Fruit fly (Drosophila melanogaster): ENCODE results near the gene gammaSnap2.

Gene gammaSnap2

dm6 chr3R:10150555-10150954 lies 29.4 kb upstream of the gammaSnap2 start (continued):
- TF ChIP-seq hth (optimal IDR thresholded peaks at IDR 0.05) = no peak
- TF ChIP-seq Hsf (GFP tag; optimal IDR thresholded peaks at IDR 0.05) = no peak
- no peak for TF ChIP-seq Ssrp (tag; optimal IDR thresholded peaks at IDR 0.05)
- TF ChIP-seq CG17359 (tag; optimal IDR thresholded peaks at IDR 0.05) = peak; percentile 44
- TF ChIP-seq Dip2 (GFP tag; IDR thresholded peaks at IDR 0.05) = no peak
- 0 out of 3 replicates have a peak, but pooled peaks have one; percentile 43 for TF ChIP-seq sr (GFP tag; IDR thresholded peaks at IDR 0.05)
- TF ChIP-seq HmgZ (tag; optimal IDR thresholded peaks at IDR 0.05) = no peak
- no peak for TF ChIP-seq CG30020 (tag; optimal IDR thresholded peaks at IDR 0.05)
- no peak for TF ChIP-seq tgo (GFP tag; IDR thresholded peaks at IDR 0.05)
- no peak for TF ChIP-seq CG6765 (GFP tag; optimal IDR thresholded peaks at IDR 0.05)
- TF ChIP-seq HmgD (GFP tag; optimal IDR thresholded peaks at IDR 0.05) = no peak
- TF ChIP-seq Hmx (GFP tag; optimal IDR thresholded peaks at IDR 0.05) = no peak
- TF ChIP-seq Ravus (GFP tag; IDR thresholded peaks at IDR 0.05) = no peak
- TF ChIP-seq Ets65A (GFP tag) = peak; percentile 86
- no peak for TF ChIP-seq CG9817 (tag; optimal IDR thresholded peaks at IDR 0.05)
- TF ChIP-seq Six4 (GFP tag; optimal IDR thresholded peaks at IDR 0.05) = no peak
- no peak for TF ChIP-seq nerfin-2 (GFP tag; IDR thresholded peaks at IDR 0.05; ENCODE audit: partially characterized antibody)
- peak; percentile 37; the same call in 1 of the 2 replicates for TF ChIP-seq seq (GFP tag; IDR thresholded peaks at IDR 0.05)
- no peak for TF ChIP-seq CG14860 (GFP tag; IDR thresholded peaks at IDR 0.05; ENCODE audit: partially characterized antibody)
- no peak for TF ChIP-seq ken (GFP tag; IDR thresholded peaks at IDR 0.05)
- TF ChIP-seq CG12391 (tag; optimal IDR thresholded peaks at IDR 0.05) = no peak
- no peak for TF ChIP-seq CG15479 (GFP tag; optimal IDR thresholded peaks at IDR 0.05)
- no peak for TF ChIP-seq Fer3 (tag; optimal IDR thresholded peaks at IDR 0.05)
- TF ChIP-seq Ada2b (GFP tag; IDR thresholded peaks at IDR 0.05) = no peak
- no peak for TF ChIP-seq CG8281 (tag; optimal IDR thresholded peaks at IDR 0.05)
- TF ChIP-seq CG5180 (GFP tag; optimal IDR thresholded peaks at IDR 0.05) = peak; percentile 20
- TF ChIP-seq CG6813 (GFP tag; optimal IDR thresholded peaks at IDR 0.05) = no peak

dm6 chr3R:10149667-10150398 lies 28.6 kb upstream of the gammaSnap2 start:
- TF ChIP-seq CG4360 (GFP tag; IDR thresholded peaks at IDR 0.05) = no peak
- no peak for TF ChIP-seq vnd (GFP tag; IDR thresholded peaks at IDR 0.05; ENCODE audit: partially characterized antibody)
- TF ChIP-seq danr (GFP tag; IDR thresholded peaks at IDR 0.05) = no peak
- TF ChIP-seq CG9817 (tag; optimal IDR thresholded peaks at IDR 0.05) = no peak
- TF ChIP-seq lab (GFP tag; optimal IDR thresholded peaks at IDR 0.05) = no peak
- TF ChIP-seq CG1602 (GFP tag; optimal IDR thresholded peaks at IDR 0.05) = no peak
- TF ChIP-seq ems (GFP tag; optimal IDR thresholded peaks at IDR 0.05) = no peak
- TF ChIP-seq Pdp1 (GFP tag; optimal IDR thresholded peaks at IDR 0.05) = peak in 1 of 2 experiments; percentile 49
- peak; percentile 21; the same call in 1 of the 3 replicates for TF ChIP-seq CG17361 (GFP tag; IDR thresholded peaks at IDR 0.05)
- no peak for TF ChIP-seq Bteb2 (GFP tag; optimal IDR thresholded peaks at IDR 0.05)
- no peak for TF ChIP-seq crp (GFP tag; optimal IDR thresholded peaks at IDR 0.05)
- TF ChIP-seq Oaz (GFP tag; IDR thresholded peaks at IDR 0.05) = no peak
- TF ChIP-seq ken (GFP tag; IDR thresholded peaks at IDR 0.05) = no peak
- TF ChIP-seq Dp (GFP tag; optimal IDR thresholded peaks at IDR 0.05) = no peak
- peak; percentile 98 for TF ChIP-seq Blimp-1 (GFP tag; optimal IDR thresholded peaks at IDR 0.05)
- TF ChIP-seq CG17359 (tag; optimal IDR thresholded peaks at IDR 0.05) = peak; percentile 21
- TF ChIP-seq jigr1 (GFP tag; IDR thresholded peaks at IDR 0.05) = no peak
- TF ChIP-seq ranshi (GFP tag; IDR thresholded peaks at IDR 0.05) = no peak
- no peak for TF ChIP-seq Dip2 (GFP tag; IDR thresholded peaks at IDR 0.05)
- TF ChIP-seq chm (GFP tag; IDR thresholded peaks at IDR 0.05) = 0 out of 2 replicates have a peak, but pooled peaks have one; percentile 9
- peak; percentile 10 for TF ChIP-seq gem (tag; optimal IDR thresholded peaks at IDR 0.05)
- peak; percentile 62 for TF ChIP-seq vvl (GFP tag; IDR thresholded peaks at IDR 0.05)
- no peak for TF ChIP-seq Gug (GFP tag; IDR thresholded peaks at IDR 0.05)
- TF ChIP-seq hbn (GFP tag; IDR thresholded peaks at IDR 0.05; ENCODE audit: partially characterized antibody) = no peak
- no peak for TF ChIP-seq corto (GFP tag; optimal IDR thresholded peaks at IDR 0.05)
- peak; percentile 7 for TF ChIP-seq nmo (GFP tag; optimal IDR thresholded peaks at IDR 0.05)

Measured in whole organism, embryonic.